Worm (Caenorhabditis elegans) whole organism, young adult: Measurements from ENCODE around the gene W04G3.13.

Experiments used
- B0035.1 ChIP-seq: sonication (generic microtip); optimal IDR thresholded peaks from 2 replicates; lab custom pipeline; 2016; ENCODE audit warnings: missing genetic modification characterization, mild to moderate bottlenecking, missing compliant biosample characterization, missing genotype, missing genetic modification reagents
- B0261.1 ChIP-seq: sonication (generic microtip); optimal IDR thresholded peaks from 2 replicates; lab custom pipeline; 2016; ENCODE audit warnings: mild to moderate bottlenecking, missing genetic modification characterization, moderate library complexity, missing compliant biosample characterization
- D2030.7 ChIP-seq: fragments of 200-800 bp; sonication (Bioruptor generic); IDR thresholded peaks from 2 replicates; pipeline ENCODE4 v1.3.6; 2022; ENCODE audit warnings: missing genetic modification reagents, missing genetic modification characterization, missing compliant biosample characterization
- F22D6.2 ChIP-seq: sonication (generic microtip); optimal IDR thresholded peaks from 2 replicates; lab custom pipeline; 2016; ENCODE audit warnings: mild to moderate bottlenecking, missing genetic modification characterization, missing compliant biosample characterization
- F33H1.4 ChIP-seq: fragments of 200-800 bp; sonication (Bioruptor generic); IDR thresholded peaks from 2 replicates; pipeline ENCODE4 v1.3.6; 2022; ENCODE audit warnings: missing genetic modification reagents, missing genetic modification characterization, missing compliant biosample characterization
- F37B4.10 ChIP-seq: fragments of 200-800 bp; sonication (Bioruptor generic); IDR thresholded peaks from 2 replicates; pipeline ENCODE4 v1.3.6; 2022; ENCODE audit warnings: missing genetic modification characterization, missing compliant biosample characterization
- F55B11.4 ChIP-seq: sonication (generic microtip); optimal IDR thresholded peaks from 2 replicates; lab custom pipeline; 2016; ENCODE audit warnings: missing compliant biosample characterization, missing genetic modification characterization, borderline replicate concordance; ENCODE audit not compliant: insufficient read depth
- Y53G8AR.9 ChIP-seq: fragments of 200-800 bp; sonication (Bioruptor generic); conservative IDR thresholded peaks from 2 replicates; pipeline ENCODE4 v1.3.6; 2022; ENCODE audit warnings: missing genetic modification reagents, missing genetic modification characterization, missing compliant biosample characterization
- Y56A3A.18 ChIP-seq: fragments of 200-800 bp; sonication (Bioruptor generic); IDR thresholded peaks from 2 replicates; pipeline ENCODE4 v1.3.6; 2022; ENCODE audit warnings: missing genetic modification reagents, missing genetic modification characterization, missing compliant biosample characterization
- Y67H2A.10 ChIP-seq: fragments of 200-800 bp; sonication (Bioruptor generic); conservative IDR thresholded peaks from 2 replicates; pipeline ENCODE4 v1.3.6; 2022; ENCODE audit warnings: missing genetic modification reagents, missing genetic modification characterization, missing compliant biosample characterization
- ama-1 ChIP-seq, 3 experiments: fragments of 150-350 bp in 1 of 3; sonication (generic microtip) in 2 of 3; optimal IDR thresholded peaks; 2 replicates each; lab custom pipeline; 2014 to 2018; ENCODE audit warnings: missing biosample characterization in 2 of 3, missing genetic modification characterization in 2 of 3, missing genetic modification reagents in 2 of 3
- aptf-3 ChIP-seq: fragments of 200-800 bp; sonication (Bioruptor generic); IDR thresholded peaks from 2 replicates; pipeline ENCODE4 v1.3.6; 2022; ENCODE audit warnings: missing genetic modification characterization, missing compliant biosample characterization
- cebp-2 ChIP-seq: fragments of 200-800 bp; sonication (Bioruptor generic); IDR thresholded peaks from 2 replicates; pipeline ENCODE4 v1.3.6; 2022; ENCODE audit warnings: missing genetic modification characterization, missing compliant biosample characterization
- ceh-40 ChIP-seq: fragments of 200-800 bp; sonication (Bioruptor generic); IDR thresholded peaks from 2 replicates; pipeline ENCODE4 v1.3.6; 2022; ENCODE audit warnings: missing genetic modification characterization, missing compliant biosample characterization
- ceh-79 ChIP-seq: sonication (generic microtip); optimal IDR thresholded peaks from 2 replicates; lab custom pipeline; 2017; ENCODE audit warnings: mild to moderate bottlenecking, missing genetic modification characterization, missing compliant biosample characterization
- ceh-91 ChIP-seq: fragments of 200-800 bp; sonication (Bioruptor generic); IDR thresholded peaks from 2 replicates; pipeline ENCODE4 v1.3.6; 2022; ENCODE audit warnings: missing genetic modification reagents, missing genetic modification characterization, missing compliant biosample characterization
- die-1 ChIP-seq: sonication (generic microtip); optimal IDR thresholded peaks from 2 replicates; lab custom pipeline; 2016; ENCODE audit warnings: missing genotype, mild to moderate bottlenecking, missing genetic modification characterization, missing compliant biosample characterization
- efl-1 ChIP-seq: fragments of 150-350 bp; optimal IDR thresholded peaks from 2 replicates; lab custom pipeline; 2014; ENCODE audit warnings: missing biosample characterization, missing genetic modification reagents, missing genetic modification characterization
- egl-18 ChIP-seq: fragments of 200-800 bp; sonication (Bioruptor generic); IDR thresholded peaks from 2 replicates; pipeline ENCODE4 v1.3.6; 2022; ENCODE audit warnings: missing genetic modification reagents, missing genetic modification characterization, missing compliant biosample characterization
- ekl-4 ChIP-seq: fragments of 200-800 bp; sonication (Bioruptor generic); IDR thresholded peaks from 2 replicates; pipeline ENCODE4 v1.3.6; 2022; ENCODE audit warnings: missing genetic modification reagents, missing genetic modification characterization, missing compliant biosample characterization
- him-1 ChIP-seq: sonication (generic microtip); optimal IDR thresholded peaks from 2 replicates; lab custom pipeline; 2016; ENCODE audit warnings: missing genotype, missing genetic modification reagents, missing genetic modification characterization, missing compliant biosample characterization
- hlh-26 ChIP-seq: fragments of 200-800 bp; sonication (Bioruptor generic); conservative IDR thresholded peaks from 2 replicates; pipeline ENCODE4 v1.3.6; 2022; ENCODE audit warnings: missing genetic modification reagents, missing genetic modification characterization, missing compliant biosample characterization
- let-526 ChIP-seq: fragments of 200-800 bp; sonication (Bioruptor generic); IDR thresholded peaks from 2 replicates; pipeline ENCODE4 v1.3.6; 2022; ENCODE audit warnings: missing genetic modification reagents, missing genetic modification characterization, missing compliant biosample characterization
- let-607 ChIP-seq, 2 experiments: fragments of 200-800 bp in 1 of 2; sonication (Bioruptor generic) in 1 of 2; sonication (generic microtip) in 1 of 2; optimal IDR thresholded peaks; 2 replicates each; lab custom pipeline; 2016 to 2018; ENCODE audit warnings: mild to moderate bottlenecking in 2 of 2, missing compliant biosample characterization in 2 of 2, missing genetic modification characterization in 2 of 2, moderate library complexity in 2 of 2, missing genotype in 1 of 2
- lsl-1 ChIP-seq: fragments of 200-800 bp; sonication (Bioruptor generic); optimal IDR thresholded peaks from 2 replicates; lab custom pipeline; 2018; ENCODE audit warnings: mild to moderate bottlenecking, missing genetic modification characterization, moderate library complexity, missing compliant biosample characterization
- madf-6 ChIP-seq: fragments of 200-800 bp; sonication (Bioruptor generic); IDR thresholded peaks from 2 replicates; pipeline ENCODE4 v1.3.6; 2022; ENCODE audit warnings: missing genetic modification reagents, missing genetic modification characterization, missing compliant biosample characterization
- mcd-1 ChIP-seq: fragments of 200-800 bp; sonication (Bioruptor generic); IDR thresholded peaks from 2 replicates; pipeline ENCODE4 v1.3.6; 2022; ENCODE audit warnings: missing genetic modification reagents, missing genetic modification characterization, missing compliant biosample characterization
- mes-4 ChIP-seq: sonication (generic microtip); optimal IDR thresholded peaks from 2 replicates; lab custom pipeline; 2016; ENCODE audit warnings: missing genotype, missing genetic modification characterization, missing compliant biosample characterization
- nhr-179 ChIP-seq: sonication (generic microtip); optimal IDR thresholded peaks from 2 replicates; lab custom pipeline; 2016; ENCODE audit warnings: mild to moderate bottlenecking, missing genetic modification characterization, missing compliant biosample characterization
- nhr-80 ChIP-seq: sonication (generic microtip); optimal IDR thresholded peaks from 2 replicates; lab custom pipeline; 2016; ENCODE audit warnings: missing genetic modification characterization, missing compliant biosample characterization
- nhr-90 ChIP-seq: sonication (generic microtip); optimal IDR thresholded peaks from 2 replicates; lab custom pipeline; 2016; ENCODE audit warnings: missing genotype, mild to moderate bottlenecking, missing genetic modification characterization, missing compliant biosample characterization
- rcor-1 ChIP-seq: fragments of 200-800 bp; sonication (Bioruptor generic); IDR thresholded peaks from 2 replicates; pipeline ENCODE4 v1.3.6; 2022; ENCODE audit warnings: missing genetic modification reagents, missing genetic modification characterization, missing compliant biosample characterization
- sdz-38 ChIP-seq: sonication (generic microtip); optimal IDR thresholded peaks from 2 replicates; lab custom pipeline; 2016; ENCODE audit warnings: missing genotype, missing genetic modification characterization, missing compliant biosample characterization
- sea-2 ChIP-seq: fragments of 200-800 bp; sonication (Bioruptor generic); IDR thresholded peaks from 2 replicates; pipeline ENCODE4 v1.3.6; 2022; ENCODE audit warnings: missing genetic modification characterization, missing compliant biosample characterization
- tbx-9 ChIP-seq: sonication (generic microtip); optimal IDR thresholded peaks from 2 replicates; lab custom pipeline; 2016; ENCODE audit warnings: borderline replicate concordance, missing genetic modification characterization, inconsistent platforms, missing compliant biosample characterization
- tlf-1 ChIP-seq: fragments of 200-800 bp; sonication (Bioruptor generic); optimal IDR thresholded peaks from 2 replicates; lab custom pipeline; 2018; ENCODE audit warnings: mild to moderate bottlenecking, missing genetic modification characterization, missing compliant biosample characterization
- zfh-2 ChIP-seq: fragments of 200-800 bp; sonication (Bioruptor generic); conservative IDR thresholded peaks from 2 replicates; pipeline ENCODE4 v1.3.6; 2022; ENCODE audit warnings: missing genetic modification reagents, missing genetic modification characterization, missing compliant biosample characterization
- ztf-18 ChIP-seq: sonication (generic microtip); optimal IDR thresholded peaks from 2 replicates; lab custom pipeline; 2016; ENCODE audit warnings: missing genotype, mild to moderate bottlenecking, missing genetic modification characterization, missing compliant biosample characterization
- ztf-6 ChIP-seq: fragments of 200-800 bp; sonication (Bioruptor generic); IDR thresholded peaks from 2 replicates; pipeline ENCODE4 v1.3.6; 2022; ENCODE audit warnings: missing genetic modification reagents, missing genetic modification characterization, missing compliant biosample characterization

The W04G3.13 gene

ce11 chrX:11064799-11065198 lies 14.8 kb downstream of the W04G3.13 start, which contains the start of gene lpr-4:
TSS of gene lpr-4 (plus strand) at chrX:11065126.
- TF ChIP-seq sdz-38 (tag; lab: Kevin White, UChicago) (no peak), him-1 (tag; lab: Kevin White, UChicago) (no peak), hlh-26 (GFP tag; lab: Robert Waterston, UW) (no peak), ztf-6 (GFP tag; lab: Robert Waterston, UW) (no peak), nhr-90 (no peak), Y56A3A.18 (GFP tag; lab: Robert Waterston, UW) (no peak), ceh-79 (no peak), D2030.7 (GFP tag; lab: Robert Waterston, UW) (no peak), lsl-1 (no peak), rcor-1 (GFP tag; lab: Robert Waterston, UW) (no peak), aptf-3 (GFP tag; lab: Robert Waterston, UW) (no peak), ama-1 (optimal IDR thresholded peaks at IDR 0.05; lab: Kevin White, UChicago) (no peak), ama-1 (GFP tag; optimal IDR thresholded peaks at IDR 0.05; lab: Kevin White, UChicago) (no peak), mes-4 (tag; lab: Kevin White, UChicago) (no peak), mcd-1 (no peak)

DNA sequence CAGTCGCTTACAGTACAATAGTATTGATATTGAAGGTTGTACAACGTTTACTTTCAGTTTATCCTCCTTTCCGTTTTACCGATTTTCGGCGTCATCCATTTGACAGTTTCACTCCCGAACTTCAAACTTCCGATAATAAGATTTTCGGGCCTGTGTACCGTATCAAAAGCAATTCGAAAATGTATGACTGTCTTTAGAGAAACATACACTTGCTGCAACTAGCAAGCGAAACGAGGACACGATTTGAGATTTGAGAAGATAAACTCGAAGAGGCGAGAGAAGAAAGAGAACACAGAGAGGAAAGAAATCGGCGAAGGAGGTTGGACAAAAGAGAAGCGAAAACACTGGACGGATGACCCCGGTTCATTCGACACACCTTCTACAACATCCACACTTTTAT lies 17.7 kb downstream of the W04G3.13 start, which contains the start of gene lpr-5:
Gene lpr-5 (plus strand): TSS at position 220 of the 400 bp plus-strand sequence.
- no peak for TF ChIP-seq sdz-38 (tag; lab: Kevin White, UChicago)
- no peak for TF ChIP-seq ekl-4
- no peak for TF ChIP-seq Y53G8AR.9 (GFP tag; lab: Robert Waterston, UW)
- TF ChIP-seq zfh-2 (GFP tag; lab: Robert Waterston, UW) = no peak
- TF ChIP-seq nhr-179 (tag; lab: Kevin White, UChicago) = no peak
- TF ChIP-seq ceh-79 = no peak
- no peak for TF ChIP-seq die-1
- TF ChIP-seq egl-18 (GFP tag; lab: Robert Waterston, UW) = no peak
- TF ChIP-seq ztf-18 (tag; lab: Kevin White, UChicago) = no peak

DNA sequence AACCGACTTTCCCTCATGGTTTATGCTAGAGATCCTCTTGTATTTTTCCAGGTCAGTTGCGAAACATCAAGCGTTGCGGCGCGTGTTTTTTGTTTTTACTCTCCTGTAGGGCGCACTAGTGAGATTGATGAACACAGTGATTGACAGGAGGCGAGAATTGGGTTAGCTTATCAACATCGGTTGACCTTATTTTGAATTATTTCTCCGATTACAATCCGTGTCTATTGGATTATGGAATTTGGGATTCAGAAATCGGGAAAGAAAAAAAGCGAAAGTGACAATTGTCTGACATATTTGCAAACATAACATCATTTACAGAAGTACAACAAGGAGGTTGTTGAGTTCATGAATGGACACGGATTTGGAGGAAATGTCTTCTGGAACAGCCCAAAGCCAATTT lies 18.6 kb downstream of the W04G3.13 start:
- TF ChIP-seq B0035.1 = no peak
- no peak for TF ChIP-seq F33H1.4
- no peak for TF ChIP-seq cebp-2 (GFP tag; lab: Robert Waterston, UW)
- TF ChIP-seq F37B4.10 (GFP tag; lab: Robert Waterston, UW) = no peak
- TF ChIP-seq sea-2 = no peak
- TF ChIP-seq tlf-1 (GFP tag; lab: Kevin White, UChicago) = no peak
- no peak for TF ChIP-seq madf-6
- no peak for TF ChIP-seq let-607 (tag; optimal IDR thresholded peaks at IDR 0.05; lab: Kevin White, UChicago)
- no peak for TF ChIP-seq nhr-80 (tag; lab: Kevin White, UChicago)
- TF ChIP-seq ceh-91 (GFP tag; lab: Robert Waterston, UW) = no peak
- no peak for TF ChIP-seq let-526
- no peak for TF ChIP-seq F55B11.4 (tag; lab: Kevin White, UChicago)
- no peak for TF ChIP-seq tbx-9 (tag; lab: Kevin White, UChicago)
- no peak for TF ChIP-seq F22D6.2 (tag; lab: Kevin White, UChicago)
- TF ChIP-seq Y67H2A.10 (GFP tag; lab: Robert Waterston, UW) = no peak
- no peak for TF ChIP-seq efl-1 (GFP tag; lab: Kevin White, UChicago)
- no peak for TF ChIP-seq B0261.1 (tag; lab: Kevin White, UChicago)
- no peak for TF ChIP-seq ceh-40
- TF ChIP-seq, all 124 proteins: peak for 0
